Fruit fly (Drosophila melanogaster): Measurements from ENCODE around the gene f.

f gene

dm6 chrX:17232642-17233041 lies at the start of gene f:
Gene f, plus strand, starts transcription at chrX:17232942.
- TF ChIP-seq CG17801 (GFP tag; optimal IDR thresholded peaks at IDR 0.05; ENCODE audit: partially characterized antibody), result no peak

- TF ChIP-seq CG17801 (GFP tag; optimal IDR thresholded peaks at IDR 0.05; ENCODE audit: partially characterized antibody), result no peak
Observed at dm6 chrX:17183486-17183885, 49.3 kb upstream of the f start.

DNA sequence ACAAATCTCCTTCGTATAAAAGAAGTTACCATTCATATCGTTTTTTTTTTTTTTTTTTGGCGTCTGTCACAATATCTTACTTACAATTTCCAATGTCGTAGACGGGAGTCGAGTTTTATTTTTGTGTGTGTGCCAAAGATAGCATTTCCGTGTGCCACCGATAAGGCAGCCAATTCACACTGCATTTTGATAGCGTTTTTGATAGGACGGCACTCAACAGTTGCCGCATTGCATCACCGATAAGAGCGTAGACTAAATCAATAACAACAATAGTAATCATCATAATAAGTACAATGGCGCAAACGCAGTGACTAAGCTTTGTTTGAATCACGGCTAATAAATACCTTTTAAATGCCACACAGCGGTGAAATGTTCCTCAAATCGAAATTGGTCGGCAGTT lies 46.3 kb upstream of the f start:
- no peak for TF ChIP-seq CG17801 (GFP tag; optimal IDR thresholded peaks at IDR 0.05; ENCODE audit: partially characterized antibody)

dm6 chrX:17187495-17187894 lies 45.2 kb upstream of the f start:
- peak; percentile 26 for TF ChIP-seq CG17801 (GFP tag; optimal IDR thresholded peaks at IDR 0.05; ENCODE audit: partially characterized antibody)

- no peak for TF ChIP-seq CG17801 (GFP tag; optimal IDR thresholded peaks at IDR 0.05; ENCODE audit: partially characterized antibody)
Observed at dm6 chrX:17188167-17188566, 44.6 kb upstream of the f start.

DNA sequence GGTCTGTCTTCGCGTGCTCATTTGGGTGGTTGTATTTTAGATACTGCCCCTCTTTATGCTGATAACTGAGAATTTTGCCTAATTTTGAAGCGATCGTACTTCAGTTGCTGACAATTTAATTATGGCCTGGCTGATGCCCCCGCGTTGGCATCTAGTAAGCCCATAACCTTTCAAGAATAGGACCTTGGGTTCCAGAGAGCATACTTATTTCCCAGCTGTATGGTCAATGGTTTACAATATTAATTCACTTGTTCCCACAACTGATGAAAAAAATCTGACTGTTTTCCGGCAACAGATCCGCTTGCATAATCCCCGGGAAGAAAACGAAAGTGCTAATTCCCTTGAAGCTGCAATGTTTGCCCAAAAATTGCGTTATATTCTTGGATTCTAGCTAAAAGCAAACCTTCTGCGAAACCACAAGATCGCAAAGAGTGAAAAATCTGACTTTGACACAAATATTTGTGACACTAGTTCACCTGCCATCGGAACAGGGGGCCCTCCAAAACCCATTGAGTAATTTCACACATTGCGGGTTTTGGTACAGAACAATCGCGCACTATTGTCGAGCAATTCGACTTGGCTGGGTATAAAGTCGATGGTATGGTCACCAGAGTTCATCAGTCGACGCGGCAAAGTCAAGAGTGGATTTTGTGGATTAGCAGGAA lies 30.1 kb upstream of the f start, which contains the start of the genes TTLL1A and CG5070:
TTLL1A (minus strand) TSS at position 101 of the 665 bp plus-strand sequence.
CG5070 (plus strand) TSS at position 615 of the 665 bp plus-strand sequence.
- no peak for TF ChIP-seq CG17801 (GFP tag; optimal IDR thresholded peaks at IDR 0.05; ENCODE audit: partially characterized antibody)

DNA sequence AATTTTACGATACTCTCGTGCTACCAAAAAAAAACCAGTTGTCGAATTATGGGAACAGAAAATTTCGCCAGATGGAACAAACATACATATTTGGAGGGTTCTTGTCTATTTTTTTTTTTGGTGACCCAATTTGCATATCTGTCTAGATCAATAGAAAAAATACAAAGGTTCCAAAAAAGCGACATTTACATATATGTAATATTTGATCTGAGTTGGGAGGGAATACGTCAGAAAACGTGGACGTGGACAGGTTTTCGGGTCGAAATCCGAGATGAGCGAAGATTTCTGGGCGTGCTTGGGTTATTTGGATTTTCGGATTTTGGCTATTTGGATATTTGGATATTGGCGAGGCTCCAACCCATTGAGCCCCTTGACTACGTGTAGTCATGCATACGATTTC lies 27.7 kb upstream of the f start:
- no peak for TF ChIP-seq CG17801 (GFP tag; optimal IDR thresholded peaks at IDR 0.05; ENCODE audit: partially characterized antibody)

- TF ChIP-seq CG17801 (GFP tag; optimal IDR thresholded peaks at IDR 0.05; ENCODE audit: partially characterized antibody), result no peak
Observed at dm6 chrX:17206046-17206445, 26.7 kb upstream of the f start, which contains the start of gene CG32564. Gene CG32564, plus strand, starts transcription at chrX:17206407.

- TF ChIP-seq CG17801 (GFP tag; optimal IDR thresholded peaks at IDR 0.05; ENCODE audit: partially characterized antibody), result no peak
Observed at dm6 chrX:17207865-17208486, 24.8 kb upstream of the f start, which contains the start of gene CG32563. Gene CG32563, plus strand, starts transcription at chrX:17208436.

dm6 chrX:17209897-17210296 lies 22.8 kb upstream of the f start, which contains the start of gene CG12995:
Gene CG12995, minus strand, starts transcription at chrX:17209997.
- TF ChIP-seq CG17801 (GFP tag; optimal IDR thresholded peaks at IDR 0.05; ENCODE audit: partially characterized antibody), result no peak

DNA sequence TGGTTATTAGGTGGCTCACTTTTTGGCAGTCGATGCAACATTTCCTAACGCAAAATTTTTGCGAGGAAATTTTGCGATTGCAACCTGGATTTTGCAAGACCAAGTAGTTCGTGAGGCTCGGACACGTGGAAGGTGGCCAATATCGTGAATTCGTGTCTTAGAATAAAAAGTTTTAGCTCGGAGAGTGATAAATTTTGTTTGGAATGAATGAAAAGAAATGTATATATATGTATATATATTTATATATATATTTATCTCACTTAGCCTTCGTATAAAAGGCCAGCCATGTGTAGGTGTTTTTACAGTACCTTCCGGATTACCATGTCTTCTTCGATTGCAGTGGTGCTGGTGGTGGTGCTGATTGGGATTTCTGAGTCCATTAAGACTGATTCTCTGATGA lies 20.7 kb upstream of the f start, which contains the start of gene CG18258:
CG18258 (plus strand) TSS at position 301 of the 400 bp plus-strand sequence.
- TF ChIP-seq CG17801 (GFP tag; optimal IDR thresholded peaks at IDR 0.05; ENCODE audit: partially characterized antibody), result no peak

DNA sequence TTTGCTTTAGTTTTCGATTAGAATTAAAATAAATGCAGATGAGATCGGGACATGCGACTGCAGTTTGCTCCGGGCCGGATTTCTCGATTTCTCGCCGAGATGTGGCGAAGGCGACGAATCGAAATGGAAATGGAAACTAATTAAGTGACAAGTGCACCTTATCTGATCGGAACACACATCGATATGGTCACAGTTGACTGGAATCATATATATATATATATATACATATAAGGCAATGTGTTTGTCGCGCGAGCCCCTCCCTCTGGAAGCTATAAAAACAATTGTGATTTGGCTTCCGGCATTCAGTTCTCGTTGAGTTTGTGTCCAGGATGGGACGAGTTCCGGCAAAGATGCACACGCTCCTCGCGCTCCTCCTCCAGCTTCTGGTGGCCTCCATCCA lies 17.7 kb upstream of the f start, which contains the start of gene CG5162:
CG5162 (plus strand) TSS at position 301 of the 400 bp plus-strand sequence.
- TF ChIP-seq CG17801 (GFP tag; optimal IDR thresholded peaks at IDR 0.05; ENCODE audit: partially characterized antibody), result no peak

dm6 chrX:17218232-17218951 lies 14.3 kb upstream of the f start, which contains the start of gene CG12998:
Gene CG12998, plus strand, starts transcription at chrX:17218667.
- no peak for TF ChIP-seq CG17801 (GFP tag; optimal IDR thresholded peaks at IDR 0.05; ENCODE audit: partially characterized antibody)

dm6 chrX:17221142-17221541 lies 11.6 kb upstream of the f start, which contains the start of gene CG5172:
Gene CG5172, plus strand, starts transcription at chrX:17221442.
- TF ChIP-seq CG17801 (GFP tag; optimal IDR thresholded peaks at IDR 0.05; ENCODE audit: partially characterized antibody), result no peak

- no peak for TF ChIP-seq CG17801 (GFP tag; optimal IDR thresholded peaks at IDR 0.05; ENCODE audit: partially characterized antibody)
Observed at dm6 chrX:17223715-17224114, 9.0 kb upstream of the f start, which contains the start of gene CG34327. Gene CG34327, minus strand, starts transcription at chrX:17223815.

Measured in ovary, adult (tissue).